Worm (Caenorhabditis elegans) whole organism, L2 larva: ENCODE measurements around the gene F23A7.3.

Experiments
- F13H6.1 ChIP-seq: sonication (generic microtip); optimal IDR thresholded peaks from 2 replicates; lab custom pipeline; 2016; ENCODE audit warnings: missing genetic modification characterization, missing compliant biosample characterization
- R02D3.7 ChIP-seq: fragments of 150-350 bp; optimal IDR thresholded peaks from 2 replicates; lab custom pipeline; 2014; ENCODE audit warnings: missing biosample characterization, missing genetic modification characterization
- blmp-1 ChIP-seq: sonication (generic microtip); optimal IDR thresholded peaks from 2 replicates; lab custom pipeline; 2017; ENCODE audit warnings: missing genetic modification characterization, mild to moderate bottlenecking, missing compliant biosample characterization, antibody characterized with exemption, moderate library complexity; ENCODE audit not compliant: insufficient read depth
- nhr-11 ChIP-seq: fragments of 150-350 bp; optimal IDR thresholded peaks from 2 replicates; lab custom pipeline; 2014; ENCODE audit warnings: missing biosample characterization, missing genetic modification characterization
- nhr-77 ChIP-seq: fragments of 150-350 bp; optimal IDR thresholded peaks from 2 replicates; lab custom pipeline; 2014; ENCODE audit warnings: missing biosample characterization, missing genetic modification characterization
- skn-1 ChIP-seq: sonication (generic microtip); optimal IDR thresholded peaks from 2 replicates; lab custom pipeline; 2017; ENCODE audit warnings: missing biosample characterization, missing genetic modification characterization

DNA sequence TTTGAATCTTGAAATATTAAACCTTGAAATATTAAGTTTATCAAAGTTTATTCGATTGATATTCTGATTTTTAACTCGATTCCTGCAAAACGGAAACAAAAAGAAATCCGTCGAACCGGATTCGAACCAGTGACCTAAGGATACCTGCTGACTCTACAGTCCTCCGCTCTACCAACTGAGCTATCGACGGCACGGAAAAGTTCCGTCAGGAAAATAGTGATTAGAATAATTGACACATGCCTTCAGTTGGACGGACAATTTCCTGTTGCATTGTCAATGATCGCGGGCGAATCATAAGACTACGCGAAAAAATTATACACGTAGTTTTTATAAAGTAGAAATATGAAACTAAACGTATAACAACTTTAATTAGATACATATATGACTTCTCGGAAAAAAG lies 10.7 kb upstream of the F23A7.3 start:
- TF ChIP-seq R02D3.7 (tag; lab: Kevin White, UChicago) (no peak), skn-1 (tag; lab: Kevin White, UChicago) (no peak), blmp-1 (no peak), nhr-77 (tag; lab: Kevin White, UChicago) (no peak), F13H6.1 (tag; lab: Kevin White, UChicago) (no peak), nhr-11 (tag; lab: Kevin White, UChicago) (no peak)
